Worm (Caenorhabditis elegans) whole organism, mixed stage, embryonic: ENCODE data around the gene C08G9.1.

Source experiments
- M03D4.4 ChIP-seq: sonication (generic microtip); optimal IDR thresholded peaks from 2 replicates; lab custom pipeline; 2017; ENCODE audit warnings: mild to moderate bottlenecking, missing genetic modification characterization, missing compliant biosample characterization
- nhr-28 ChIP-seq: fragments of 150-350 bp; optimal IDR thresholded peaks from 2 replicates; lab custom pipeline; 2014; ENCODE audit warnings: missing biosample characterization, missing genetic modification characterization
- pha-4 ChIP-seq: fragments of 150-350 bp; optimal IDR thresholded peaks from 2 replicates; lab custom pipeline; 2018; ENCODE audit warnings: missing biosample characterization, missing genetic modification reagents, missing genetic modification characterization
- unc-62 ChIP-seq: fragments of 150-350 bp; optimal IDR thresholded peaks from 2 replicates; lab custom pipeline; 2014; ENCODE audit warnings: missing biosample characterization, missing genetic modification reagents, missing genetic modification characterization

- TF ChIP-seq pha-4 (tag; lab: Kevin White, UChicago): no peak
- TF ChIP-seq unc-62: no peak
- TF ChIP-seq M03D4.4 (tag; lab: Kevin White, UChicago): no peak
- TF ChIP-seq nhr-28: no peak
Observed at ce11 chrIV:7661569-7661968, 3.0 kb downstream of the C08G9.1 start.
